Fruit fly (Drosophila melanogaster) whole organism, pupa: ENCODE results near the gene CG14400.

Experiments used
- CG10348 ChIP-seq: fragments of 200-800 bp; sonication (Bioruptor generic); IDR thresholded peaks from 2 replicates; pipeline ENCODE4 v1.3.6; 2022; ENCODE audit warnings: missing biosample characterization, missing genetic modification characterization
- CG12605 ChIP-seq: fragments of 200-800 bp; sonication (Bioruptor generic); IDR thresholded peaks from 2 replicates; pipeline ENCODE4 v1.3.6; 2022; ENCODE audit warnings: missing biosample characterization, missing genetic modification characterization
- CG14655 ChIP-seq: fragments of 200-800 bp; sonication (Bioruptor generic); optimal IDR thresholded peaks from 3 replicates; lab custom pipeline; 2017; ENCODE audit warnings: mild to moderate bottlenecking, missing biosample characterization, missing genetic modification reagents, missing genetic modification characterization
- CG34367 ChIP-seq: fragments of 200-800 bp; sonication (Bioruptor generic); optimal IDR thresholded peaks from 2 replicates; lab custom pipeline; 2018; ENCODE audit warnings: missing biosample characterization, mild to moderate bottlenecking, missing genetic modification characterization
- CG4496 ChIP-seq: fragments of 200-800 bp; sonication (Bioruptor generic); IDR thresholded peaks from 3 replicates; pipeline ENCODE4 v1.3.6; 2022; ENCODE audit warnings: missing biosample characterization, missing genetic modification characterization
- CG9948 ChIP-seq: fragments of 200-800 bp; sonication (Bioruptor generic); optimal IDR thresholded peaks from 2 replicates; lab custom pipeline; 2018; ENCODE audit warnings: missing biosample characterization, mild to moderate bottlenecking, missing genetic modification characterization, moderate library complexity
- EcR ChIP-seq: fragments of 200-800 bp; sonication (Bioruptor generic); optimal IDR thresholded peaks from 3 replicates; lab custom pipeline; 2019; ENCODE audit warnings: missing biosample characterization, missing genetic modification characterization, mild to moderate bottlenecking, moderate library complexity, missing genetic modification reagents
- Pif1A ChIP-seq: fragments of 200-800 bp; sonication (Bioruptor generic); optimal IDR thresholded peaks from 3 replicates; lab custom pipeline; 2016; ENCODE audit warnings: missing biosample characterization, missing genetic modification characterization
- fd96Ca ChIP-seq: fragments of 200-800 bp; sonication (Bioruptor generic); IDR thresholded peaks from 3 replicates; pipeline ENCODE4 v1.3.6; 2022; ENCODE audit warnings: missing biosample characterization, missing genetic modification characterization
- rn ChIP-seq: fragments of 200-800 bp; sonication (Bioruptor generic); IDR thresholded peaks from 2 replicates; pipeline ENCODE4 v1.3.6; 2022; ENCODE audit warnings: missing biosample characterization, missing genetic modification characterization

- TF ChIP-seq fd96Ca (GFP tag; lab: Robert Waterston, UW) (no peak; the same call in 2 of the 3 replicates), rn (GFP tag; lab: Robert Waterston, UW) (no peak), CG4496 (GFP tag; lab: Robert Waterston, UW) (peak; percentile 77), CG34367 (tag; lab: Kevin White, UChicago) (peak; percentile 38), Pif1A (GFP tag; lab: Kevin White, UChicago) (peak; percentile 29), CG9948 (tag; lab: Kevin White, UChicago) (no peak), CG12605 (GFP tag; lab: Robert Waterston, UW) (peak; percentile 73), CG10348 (GFP tag; lab: Robert Waterston, UW) (no peak), CG14655 (peak; percentile 58), EcR (GFP tag; lab: Kevin White, UChicago) (no peak)
Measured at dm6 chr2L:20891188-20891587, 33.5 kb upstream of the CG14400 start.
